Fruit fly (Drosophila melanogaster): Measurements from ENCODE around the gene CG12111.

Gene CG12111

dm6 chrX:8601165-8601564 lies 30.4 kb upstream of the CG12111 start (continued):
- no peak for TF ChIP-seq sqz (GFP tag; optimal IDR thresholded peaks at IDR 0.05)
- TF ChIP-seq CG1647 (GFP tag; optimal IDR thresholded peaks at IDR 0.05), result no peak
- TF ChIP-seq Stat92E (GFP tag; optimal IDR thresholded peaks at IDR 0.05), result no peak
- TF ChIP-seq CG17359 (tag; optimal IDR thresholded peaks at IDR 0.05), result peak; percentile 37
- TF ChIP-seq Nf-YA (GFP tag; IDR thresholded peaks at IDR 0.05), result no peak
- 0 out of 3 replicates have a peak, but pooled peaks have one; percentile 44 for TF ChIP-seq otp (GFP tag; IDR thresholded peaks at IDR 0.05)
- TF ChIP-seq CG3065 (GFP tag; optimal IDR thresholded peaks at IDR 0.05), result no peak
- TF ChIP-seq CG1529 (GFP tag; optimal IDR thresholded peaks at IDR 0.05), result no peak
- TF ChIP-seq kni (GFP tag; optimal IDR thresholded peaks at IDR 0.05), result no peak
- TF ChIP-seq tx (GFP tag; optimal IDR thresholded peaks at IDR 0.05), result no peak
- TF ChIP-seq CG3726 (GFP tag; IDR thresholded peaks at IDR 0.05), result no peak
- TF ChIP-seq bbx (GFP tag; IDR thresholded peaks at IDR 0.05; ENCODE audit: partially characterized antibody), result no peak
- no peak for TF ChIP-seq Fer2 (tag; optimal IDR thresholded peaks at IDR 0.05)
- no peak for TF ChIP-seq CG30431 (GFP tag; optimal IDR thresholded peaks at IDR 0.05)
- TF ChIP-seq Side (GFP tag; optimal IDR thresholded peaks at IDR 0.05), result no peak
- TF ChIP-seq emc (GFP tag; optimal IDR thresholded peaks at IDR 0.05), result no peak
- TF ChIP-seq ranshi (GFP tag; IDR thresholded peaks at IDR 0.05), result 0 out of 2 replicates have a peak, but pooled peaks have one; percentile 30
- no peak for TF ChIP-seq BEAF-32 (GFP tag; optimal IDR thresholded peaks at IDR 0.05)
- no peak for TF ChIP-seq exex (tag; optimal IDR thresholded peaks at IDR 0.05)
- TF ChIP-seq E2f2 (GFP tag; IDR thresholded peaks at IDR 0.05), result peak; percentile 15; the same call in 1 of the 2 replicates
- no peak for TF ChIP-seq caup (GFP tag; optimal IDR thresholded peaks at IDR 0.05; ENCODE audit: severe bottlenecking)
- 0 out of 2 replicates have a peak, but pooled peaks have one; percentile 28 for TF ChIP-seq esg (GFP tag; conservative IDR thresholded peaks at IDR 0.05)
- no peak for TF ChIP-seq CG4328 (GFP tag; optimal IDR thresholded peaks at IDR 0.05)
- 0 out of 2 replicates have a peak, but pooled peaks have one; percentile 18 for TF ChIP-seq peb (GFP tag; IDR thresholded peaks at IDR 0.05)
- no peak for TF ChIP-seq Atf3 (GFP tag; optimal IDR thresholded peaks at IDR 0.05)
- peak; percentile 89 for TF ChIP-seq Med (GFP tag)
- TF ChIP-seq CG3407 (GFP tag; optimal IDR thresholded peaks at IDR 0.05), result no peak
- no peak for TF ChIP-seq Hr39 (optimal IDR thresholded peaks at IDR 0.05)
- no peak for TF ChIP-seq salm (tag; optimal IDR thresholded peaks at IDR 0.05)
- peak; percentile 47 for TF ChIP-seq Oli (tag; optimal IDR thresholded peaks at IDR 0.05)
- no peak for TF ChIP-seq dati (GFP tag; IDR thresholded peaks at IDR 0.05)
- TF ChIP-seq HHEX (GFP tag; optimal IDR thresholded peaks at IDR 0.05), result peak; percentile 40
- TF ChIP-seq repo (GFP tag; optimal IDR thresholded peaks at IDR 0.05), result no peak
- no peak for TF ChIP-seq danr (GFP tag; IDR thresholded peaks at IDR 0.05)
- TF ChIP-seq slp2 (GFP tag; optimal IDR thresholded peaks at IDR 0.05), result no peak
- TF ChIP-seq vnd (GFP tag; IDR thresholded peaks at IDR 0.05; ENCODE audit: partially characterized antibody), result no peak
- no peak for TF ChIP-seq abd-A (tag; optimal IDR thresholded peaks at IDR 0.05)
- TF ChIP-seq CG10565 (GFP tag; optimal IDR thresholded peaks at IDR 0.05), result no peak
- no peak for TF ChIP-seq dmrt99B (tag; optimal IDR thresholded peaks at IDR 0.05)
- no peak for TF ChIP-seq inv (GFP tag; IDR thresholded peaks at IDR 0.05; ENCODE audit: partially characterized antibody)
- peak; percentile 2 for TF ChIP-seq CG13424 (tag; optimal IDR thresholded peaks at IDR 0.05)
- no peak for TF ChIP-seq PHDP (tag; optimal IDR thresholded peaks at IDR 0.05)
- no peak for TF ChIP-seq ab (GFP tag; optimal IDR thresholded peaks at IDR 0.05)
- no peak for TF ChIP-seq CG7786 (GFP tag; optimal IDR thresholded peaks at IDR 0.05)
- peak in 1 of 2 experiments; percentile 14 for TF ChIP-seq Pdp1 (GFP tag; optimal IDR thresholded peaks at IDR 0.05)
- TF ChIP-seq Blimp-1 (GFP tag; optimal IDR thresholded peaks at IDR 0.05), result no peak
- peak; percentile 60; the same call in 1 of the 3 replicates for TF ChIP-seq ken (GFP tag; IDR thresholded peaks at IDR 0.05)
- TF ChIP-seq CG11560 (tag; IDR thresholded peaks at IDR 0.05), result no peak
- TF ChIP-seq NC2α (GFP tag; optimal IDR thresholded peaks at IDR 0.05), result no peak
- TF ChIP-seq CG6689 (GFP tag; IDR thresholded peaks at IDR 0.05), result peak; percentile 20; the same call in 1 of the 2 replicates
- TF ChIP-seq btn (GFP tag; optimal IDR thresholded peaks at IDR 0.05), result no peak

All from whole organism, embryonic.